Fruit fly (Drosophila melanogaster) whole organism, adult: ENCODE data around the gene Naprt.

Source experiments
- CG11617 ChIP-seq: fragments of 200-800 bp; sonication (Bioruptor generic); optimal IDR thresholded peaks from 2 replicates; lab custom pipeline; 2017; ENCODE audit warnings: mild to moderate bottlenecking, missing biosample characterization, missing genetic modification reagents, missing genetic modification characterization
- CG12768 ChIP-seq: fragments of 200-800 bp; sonication (Bioruptor generic); optimal IDR thresholded peaks from 2 replicates; lab custom pipeline; 2017; ENCODE audit warnings: missing biosample characterization, missing genetic modification characterization, mild to moderate bottlenecking, moderate library complexity, missing genetic modification reagents
- CG14711 ChIP-seq: fragments of 200-800 bp; sonication (Bioruptor generic); optimal IDR thresholded peaks from 2 replicates; lab custom pipeline; 2018; ENCODE audit warnings: missing biosample characterization, mild to moderate bottlenecking, missing genetic modification characterization, moderate library complexity
- CG1620 ChIP-seq: fragments of 200-800 bp; sonication (Bioruptor generic); optimal IDR thresholded peaks from 2 replicates; lab custom pipeline; 2016; ENCODE audit warnings: missing biosample characterization, missing genetic modification characterization
- CG33017 ChIP-seq: fragments of 200-800 bp; sonication (Bioruptor generic); optimal IDR thresholded peaks from 2 replicates; lab custom pipeline; 2018; ENCODE audit warnings: missing biosample characterization, mild to moderate bottlenecking, missing genetic modification characterization, moderate library complexity
- CG5204 ChIP-seq: fragments of 200-800 bp; sonication (Bioruptor generic); optimal IDR thresholded peaks from 2 replicates; lab custom pipeline; 2016; ENCODE audit warnings: missing biosample characterization, missing genetic modification characterization
- CG7045 ChIP-seq: fragments of 200-800 bp; sonication (Bioruptor generic); optimal IDR thresholded peaks from 2 replicates; lab custom pipeline; 2017; ENCODE audit warnings: missing biosample characterization, mild to moderate bottlenecking, missing genetic modification characterization
- CG7101 ChIP-seq: fragments of 200-800 bp; sonication (Bioruptor generic); optimal IDR thresholded peaks from 2 replicates; lab custom pipeline; 2018; ENCODE audit warnings: missing biosample characterization, mild to moderate bottlenecking, missing genetic modification characterization, moderate library complexity
- Clk ChIP-seq: fragments of 200-800 bp; sonication (Bioruptor generic); optimal IDR thresholded peaks from 2 replicates; lab custom pipeline; 2017; ENCODE audit warnings: missing biosample characterization, missing genetic modification characterization
- Crg-1 ChIP-seq: fragments of 200-800 bp; sonication (Bioruptor generic); optimal IDR thresholded peaks from 2 replicates; lab custom pipeline; 2016; ENCODE audit warnings: missing biosample characterization, missing genetic modification characterization
- Hr96 ChIP-seq: fragments of 200-800 bp; sonication (Bioruptor generic); optimal IDR thresholded peaks from 2 replicates; lab custom pipeline; 2016; ENCODE audit warnings: missing biosample characterization, missing genetic modification characterization
- Mnt ChIP-seq: fragments of 200-800 bp; sonication (Bioruptor generic); optimal IDR thresholded peaks from 2 replicates; lab custom pipeline; 2016; ENCODE audit warnings: missing biosample characterization, mild to moderate bottlenecking, missing genetic modification characterization
- bab1 ChIP-seq: fragments of 200-800 bp; sonication (Bioruptor generic); optimal IDR thresholded peaks from 3 replicates; lab custom pipeline; 2019; ENCODE audit warnings: missing biosample characterization, mild to moderate bottlenecking, missing genetic modification characterization, moderate library complexity
- cic ChIP-seq: fragments of 200-800 bp; sonication (Bioruptor generic); optimal IDR thresholded peaks from 2 replicates; lab custom pipeline; 2017; ENCODE audit warnings: missing biosample characterization, mild to moderate bottlenecking, missing genetic modification characterization, moderate library complexity
- cnc ChIP-seq, 2 experiments: fragments of >200 bp; optimal IDR thresholded peaks; 2 replicates each; lab custom pipeline; 2017
- kay ChIP-seq: fragments of 200-800 bp; sonication (Bioruptor generic); peaks from one replicate; lab custom pipeline; 2016; ENCODE audit warnings: missing biosample characterization, missing genetic modification characterization, borderline replicate concordance
- ovo ChIP-seq: fragments of 200-800 bp; sonication (Bioruptor generic); optimal IDR thresholded peaks from 2 replicates; lab custom pipeline; 2016; ENCODE audit warnings: missing biosample characterization, missing genetic modification characterization
- pad ChIP-seq: fragments of 200-800 bp; sonication (Bioruptor generic); optimal IDR thresholded peaks from 3 replicates; lab custom pipeline; 2017; ENCODE audit warnings: missing biosample characterization, missing genetic modification characterization, mild to moderate bottlenecking, moderate library complexity, missing genetic modification reagents
- tj ChIP-seq: fragments of 200-800 bp; sonication (Bioruptor generic); optimal IDR thresholded peaks from 3 replicates; lab custom pipeline; 2017; ENCODE audit warnings: missing biosample characterization, mild to moderate bottlenecking, missing genetic modification characterization, moderate library complexity
- toe ChIP-seq: fragments of 200-800 bp; sonication (Bioruptor generic); optimal IDR thresholded peaks from 2 replicates; lab custom pipeline; 2016; ENCODE audit warnings: missing biosample characterization, missing genetic modification characterization

The Naprt gene

dm6 chr2L:4197913-4198319 is at the start of gene Naprt:
Naprt (minus strand) TSS chr2L:4198071.
- TF ChIP-seq Mnt (GFP tag; lab: Kevin White, UChicago) (no peak), pad (GFP tag; lab: Kevin White, UChicago) (peak; percentile 34), Clk (GFP tag; lab: Kevin White, UChicago) (no peak), CG1620 (GFP tag; lab: Kevin White, UChicago) (peak; percentile 4), tj (GFP tag; lab: Kevin White, UChicago) (peak; percentile 5), CG12768 (GFP tag; lab: Kevin White, UChicago) (peak; percentile 17), ovo (GFP tag; lab: Kevin White, UChicago) (no peak), kay (GFP tag; lab: Kevin White, UChicago) (peak; percentile 34), toe (GFP tag; lab: Kevin White, UChicago) (peak; percentile 41), bab1 (GFP tag; lab: Kevin White, UChicago) (no peak), cic (GFP tag; lab: Kevin White, UChicago) (peak; percentile 82)

- TF ChIP-seq CG14711 (tag; lab: Kevin White, UChicago) (no peak), CG33017 (no peak), kay (GFP tag; lab: Kevin White, UChicago) (no peak), CG1620 (GFP tag; lab: Kevin White, UChicago) (no peak), Mnt (GFP tag; lab: Kevin White, UChicago) (no peak), cnc (optimal IDR thresholded peaks at IDR 0.05; lab: Kevin White, UChicago) (no peak), Clk (GFP tag; lab: Kevin White, UChicago) (no peak), tj (GFP tag; lab: Kevin White, UChicago) (no peak), CG7045 (no peak), cic (GFP tag; lab: Kevin White, UChicago) (no peak), ovo (GFP tag; lab: Kevin White, UChicago) (no peak), CG12768 (GFP tag; lab: Kevin White, UChicago) (no peak), pad (GFP tag; lab: Kevin White, UChicago) (no peak), CG11617 (GFP tag; lab: Kevin White, UChicago) (no peak), CG7101 (tag; lab: Kevin White, UChicago) (no peak)
These were observed 48.5 kb upstream of the Naprt start for dm6 chr2L:4246376-4246775.

- TF ChIP-seq CG7101 (tag; lab: Kevin White, UChicago) (no peak), cic (GFP tag; lab: Kevin White, UChicago) (no peak), CG5204 (GFP tag; lab: Kevin White, UChicago) (no peak), toe (GFP tag; lab: Kevin White, UChicago) (no peak), Mnt (GFP tag; lab: Kevin White, UChicago) (no peak), bab1 (GFP tag; lab: Kevin White, UChicago) (no peak), CG1620 (GFP tag; lab: Kevin White, UChicago) (no peak), CG33017 (no peak), CG14711 (tag; lab: Kevin White, UChicago) (no peak), Crg-1 (GFP tag; lab: Kevin White, UChicago) (no peak), CG7045 (no peak), kay (GFP tag; lab: Kevin White, UChicago) (no peak)
These were observed 43.6 kb upstream of the Naprt start for dm6 chr2L:4241513-4241912.

- TF ChIP-seq CG1620 (GFP tag; lab: Kevin White, UChicago) (no peak), Clk (GFP tag; lab: Kevin White, UChicago) (no peak), cnc (optimal IDR thresholded peaks at IDR 0.05; lab: Kevin White, UChicago) (no peak), CG11617 (GFP tag; lab: Kevin White, UChicago) (no peak)
These were observed 32.7 kb upstream of the Naprt start for dm6 chr2L:4230562-4230961.

dm6 chr2L:4227546-4227945 is 29.7 kb upstream of the Naprt start, which contains the start of gene RpL40:
RpL40 (plus strand) TSS chr2L:4227699.
- TF ChIP-seq CG14711 (tag; lab: Kevin White, UChicago): no peak
- peak; percentile 39 for TF ChIP-seq Mnt (GFP tag; lab: Kevin White, UChicago)
- peak; percentile 57 for TF ChIP-seq bab1 (GFP tag; lab: Kevin White, UChicago)

dm6 chr2L:4226792-4227191 is 28.9 kb upstream of the Naprt start, which contains the start of gene CG3702:
CG3702 (minus strand) TSS chr2L:4227097.
- TF ChIP-seq Mnt (GFP tag; lab: Kevin White, UChicago) (no peak), bab1 (GFP tag; lab: Kevin White, UChicago) (peak; percentile 51)

dm6 chr2L:4224158-4224799 is 26.4 kb upstream of the Naprt start:
- peak; percentile 58 for TF ChIP-seq CG1620 (GFP tag; lab: Kevin White, UChicago)
- TF ChIP-seq CG7045: no peak
- no peak for TF ChIP-seq bab1 (GFP tag; lab: Kevin White, UChicago)
- TF ChIP-seq Crg-1 (GFP tag; lab: Kevin White, UChicago): peak; percentile 77
- no peak for TF ChIP-seq tj (GFP tag; lab: Kevin White, UChicago)
- peak; percentile 62 for TF ChIP-seq pad (GFP tag; lab: Kevin White, UChicago)
- TF ChIP-seq CG14711 (tag; lab: Kevin White, UChicago): peak; percentile 26
- no peak for TF ChIP-seq Hr96 (GFP tag; lab: Kevin White, UChicago)
- no peak for TF ChIP-seq cnc (optimal IDR thresholded peaks at IDR 0.05; lab: Kevin White, UChicago)
- peak; percentile 10 for TF ChIP-seq ovo (GFP tag; lab: Kevin White, UChicago)
- peak; percentile 56 for TF ChIP-seq Mnt (GFP tag; lab: Kevin White, UChicago)
- peak; percentile 46 for TF ChIP-seq CG5204 (GFP tag; lab: Kevin White, UChicago)
- peak; percentile 55 for TF ChIP-seq CG33017
- TF ChIP-seq CG11617 (GFP tag; lab: Kevin White, UChicago): no peak
- no peak for TF ChIP-seq cic (GFP tag; lab: Kevin White, UChicago)
- no peak for TF ChIP-seq Clk (GFP tag; lab: Kevin White, UChicago)
- TF ChIP-seq CG7101 (tag; lab: Kevin White, UChicago): peak; percentile 64
- peak; percentile 47 for TF ChIP-seq CG12768 (GFP tag; lab: Kevin White, UChicago)
- TF ChIP-seq kay (GFP tag; lab: Kevin White, UChicago): peak; percentile 36
- peak; percentile 29 for TF ChIP-seq toe (GFP tag; lab: Kevin White, UChicago)
